Worm (Caenorhabditis elegans): ENCODE data around the gene srbc-25.

srbc-25 gene

ce11 chrV:17198926-17199325 is 25.1 kb downstream of the srbc-25 start, which contains the start of gene srz-96:
Gene srz-96 (plus strand): TSS chrV:17199226.
- TF ChIP-seq egl-5 (tag; optimal IDR thresholded peaks at IDR 0.05) = no peak
- TF ChIP-seq pha-4 (tag; optimal IDR thresholded peaks at IDR 0.05) = no peak
- no peak for TF ChIP-seq nhr-23 (tag; optimal IDR thresholded peaks at IDR 0.05)
- TF ChIP-seq mdl-1 (tag; optimal IDR thresholded peaks at IDR 0.05) = no peak
- no peak for TF ChIP-seq zag-1 (tag; optimal IDR thresholded peaks at IDR 0.05)
- no peak for TF ChIP-seq elt-1 (tag; optimal IDR thresholded peaks at IDR 0.05)

ce11 chrV:17201847-17202246 is 28.0 kb downstream of the srbc-25 start, which contains the start of gene Y68A4A.10:
Gene Y68A4A.10 (plus strand): TSS chrV:17202147.
- no peak for TF ChIP-seq ceh-9 (tag; optimal IDR thresholded peaks at IDR 0.05)
- TF ChIP-seq ZK546.5 (tag; optimal IDR thresholded peaks at IDR 0.05) = no peak
- TF ChIP-seq nfya-1 (tag; optimal IDR thresholded peaks at IDR 0.05; ENCODE audit: insufficient read depth) = no peak
- TF ChIP-seq fos-1 (tag; optimal IDR thresholded peaks at IDR 0.05) = no peak
- no peak for TF ChIP-seq nhr-23 (tag; optimal IDR thresholded peaks at IDR 0.05)
- TF ChIP-seq unc-39 (tag; optimal IDR thresholded peaks at IDR 0.05) = no peak
- no peak for TF ChIP-seq elt-2 (tag; optimal IDR thresholded peaks at IDR 0.05)
- no peak for TF ChIP-seq nhr-43 (tag; optimal IDR thresholded peaks at IDR 0.05; ENCODE audit: poor library complexity, severe bottlenecking)
- TF ChIP-seq nhr-67 (tag; optimal IDR thresholded peaks at IDR 0.05) = no peak
- TF ChIP-seq ztf-11 (tag; optimal IDR thresholded peaks at IDR 0.05) = no peak
- no peak for TF ChIP-seq pha-4 (tag; optimal IDR thresholded peaks at IDR 0.05)
- TF ChIP-seq lsy-12 (tag; optimal IDR thresholded peaks at IDR 0.05) = no peak
- no peak for TF ChIP-seq unc-62 (GFP tag; optimal IDR thresholded peaks at IDR 0.05)
- TF ChIP-seq mdl-1 (tag; optimal IDR thresholded peaks at IDR 0.05) = no peak
- TF ChIP-seq fkh-10 (GFP tag; optimal IDR thresholded peaks at IDR 0.05) = no peak
- TF ChIP-seq tbx-2 (tag; optimal IDR thresholded peaks at IDR 0.05) = no peak
- no peak for TF ChIP-seq fkh-2 (tag; optimal IDR thresholded peaks at IDR 0.05)
- TF ChIP-seq ztf-4 (tag; optimal IDR thresholded peaks at IDR 0.05) = no peak
- TF ChIP-seq nhr-237 (tag; optimal IDR thresholded peaks at IDR 0.05) = no peak
- no peak for TF ChIP-seq nhr-12 (tag; optimal IDR thresholded peaks at IDR 0.05)

ce11 chrV:17206469-17206868 is 32.6 kb downstream of the srbc-25 start:
- TF ChIP-seq nhr-28 (tag; optimal IDR thresholded peaks at IDR 0.05) (no peak), nhr-67 (tag; optimal IDR thresholded peaks at IDR 0.05) (no peak)

- no peak for TF ChIP-seq snpc-4 (tag; optimal IDR thresholded peaks at IDR 0.05)
- TF ChIP-seq R02D3.7 (tag; optimal IDR thresholded peaks at IDR 0.05) = no peak
- no peak for TF ChIP-seq nhr-25 (tag; optimal IDR thresholded peaks at IDR 0.05)
Measured at ce11 chrV:17208045-17208444, 34.2 kb downstream of the srbc-25 start, which contains the start of gene Y68A4A.13. Gene Y68A4A.13 (minus strand): TSS chrV:17208145.

DNA sequence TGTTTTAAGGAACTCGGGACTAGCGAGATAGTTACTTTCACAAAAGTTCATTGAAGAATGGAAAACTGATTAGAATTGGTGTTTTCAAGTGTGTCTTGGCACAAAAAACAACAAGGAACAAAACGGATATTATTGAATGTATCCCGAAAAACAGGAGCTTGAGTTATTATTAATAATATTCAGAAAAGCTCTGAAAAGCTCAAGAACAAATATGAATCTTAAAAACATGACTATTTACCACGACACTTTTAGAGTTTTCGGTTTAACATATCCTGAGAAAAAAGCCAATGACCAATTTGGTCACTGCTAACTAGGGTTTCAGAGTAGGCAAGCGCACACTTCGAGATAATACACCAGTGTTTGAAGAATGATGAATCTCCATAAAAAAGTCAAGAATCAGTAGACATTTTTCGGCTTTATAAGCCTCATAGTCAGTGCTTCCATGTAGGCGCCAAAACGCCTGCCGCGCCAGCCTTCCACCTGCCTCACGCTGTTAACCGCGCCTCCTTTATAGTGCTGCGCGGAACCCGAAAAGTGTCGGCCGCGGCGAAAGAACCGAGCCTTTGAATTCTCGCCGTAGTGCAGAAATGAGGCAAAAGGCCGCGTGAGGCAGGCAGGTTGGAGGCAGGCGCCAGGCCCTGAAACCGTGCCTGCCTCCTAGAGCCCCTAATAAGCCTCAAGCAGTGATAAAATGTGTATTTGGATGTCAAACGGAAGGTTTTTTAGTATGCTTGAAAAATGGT is 38.3 kb downstream of the srbc-25 start, which contains the start of gene srh-236:
TSS of gene srh-236 (minus strand) at position 51 of the 743 bp plus-strand sequence.
- TF ChIP-seq zag-1 (tag; optimal IDR thresholded peaks at IDR 0.05) (no peak), tbx-2 (tag; optimal IDR thresholded peaks at IDR 0.05) (no peak), nhr-76 (tag; optimal IDR thresholded peaks at IDR 0.05) (no peak), nhr-23 (tag; optimal IDR thresholded peaks at IDR 0.05) (no peak)

- TF ChIP-seq unc-62 (GFP tag; optimal IDR thresholded peaks at IDR 0.05) = no peak
Measured at ce11 chrV:17212743-17213142, 38.9 kb downstream of the srbc-25 start, which contains the start of gene srh-113. Gene srh-113 (plus strand): TSS chrV:17213043.

- TF ChIP-seq ceh-9 (tag; optimal IDR thresholded peaks at IDR 0.05) (no peak), lin-39 (tag; optimal IDR thresholded peaks at IDR 0.05) (no peak)
Measured at ce11 chrV:17215602-17216001, 41.8 kb downstream of the srbc-25 start.
